Worm (Caenorhabditis elegans) whole organism, midembryonic: ENCODE measurements around the gene hlh-1.

Experiments used
- T22C8.4 ChIP-seq: fragments of 200-800 bp; sonication (Bioruptor generic); IDR thresholded peaks from 2 replicates; pipeline ENCODE4 v1.3.6; 2022; ENCODE audit warnings: missing genetic modification characterization, missing compliant biosample characterization
- cog-1 ChIP-seq: sonication (generic microtip); optimal IDR thresholded peaks from 2 replicates; lab custom pipeline; 2016; ENCODE audit warnings: missing genetic modification characterization, missing compliant biosample characterization
- flt-1 ChIP-seq: fragments of 200-800 bp; sonication (Bioruptor generic); IDR thresholded peaks from 2 replicates; pipeline ENCODE4 v1.3.6; 2022; ENCODE audit warnings: missing genetic modification characterization, missing compliant biosample characterization
- klf-2 ChIP-seq: fragments of 200-800 bp; sonication (Bioruptor generic); conservative IDR thresholded peaks from 2 replicates; pipeline ENCODE4 v1.3.6; 2022; ENCODE audit warnings: missing genetic modification reagents, missing genetic modification characterization, missing compliant biosample characterization
- med-1 ChIP-seq: sonication (generic microtip); optimal IDR thresholded peaks from 2 replicates; lab custom pipeline; 2017; ENCODE audit warnings: missing genetic modification characterization, mild to moderate bottlenecking, missing compliant biosample characterization, antibody characterized with exemption, missing genetic modification reagents; ENCODE audit not compliant: insufficient read depth
- ref-1 ChIP-seq: fragments of 200-800 bp; sonication (Bioruptor generic); conservative IDR thresholded peaks from 2 replicates; pipeline ENCODE4 v1.3.6; 2022; ENCODE audit warnings: missing genetic modification reagents, missing genetic modification characterization, missing compliant biosample characterization
- tab-1 ChIP-seq: fragments of 200-800 bp; sonication (Bioruptor generic); IDR thresholded peaks from 2 replicates; pipeline ENCODE4 v1.3.6; 2022; ENCODE audit warnings: missing genetic modification characterization, missing compliant biosample characterization
- ztf-23 ChIP-seq: fragments of 200-800 bp; sonication (Bioruptor generic); IDR thresholded peaks from 2 replicates; pipeline ENCODE4 v1.3.6; 2022; ENCODE audit warnings: missing genetic modification reagents, missing genetic modification characterization, missing compliant biosample characterization
- ztf-29 ChIP-seq: fragments of 200-800 bp; sonication (Bioruptor generic); IDR thresholded peaks from 2 replicates; pipeline ENCODE4 v1.3.6; 2022; ENCODE audit warnings: missing genetic modification reagents, missing genetic modification characterization, missing compliant biosample characterization

The hlh-1 gene

ce11 chrII:4494532-4494931, 23.8 kb upstream of the hlh-1 start:
- TF ChIP-seq ztf-29 (GFP tag; lab: Robert Waterston, UW): no peak
- no peak for TF ChIP-seq T22C8.4 (GFP tag; lab: Robert Waterston, UW)
- TF ChIP-seq flt-1 (GFP tag; lab: Robert Waterston, UW): no peak
- no peak for TF ChIP-seq ref-1 (GFP tag; lab: Robert Waterston, UW)

ce11 chrII:4495844-4496243, 22.5 kb upstream of the hlh-1 start:
- TF ChIP-seq ref-1 (GFP tag; lab: Robert Waterston, UW) (no peak), flt-1 (GFP tag; lab: Robert Waterston, UW) (no peak), ztf-29 (GFP tag; lab: Robert Waterston, UW) (no peak), T22C8.4 (GFP tag; lab: Robert Waterston, UW) (no peak), tab-1 (GFP tag; lab: Robert Waterston, UW) (no peak), klf-2 (GFP tag; lab: Robert Waterston, UW) (no peak), ztf-23 (no peak), cog-1 (tag; lab: Kevin White, UChicago) (no peak), med-1 (GFP tag; lab: Kevin White, UChicago) (no peak)

- TF ChIP-seq tab-1 (GFP tag; lab: Robert Waterston, UW): no peak
- no peak for TF ChIP-seq klf-2 (GFP tag; lab: Robert Waterston, UW)
- no peak for TF ChIP-seq med-1 (GFP tag; lab: Kevin White, UChicago)
- TF ChIP-seq T22C8.4 (GFP tag; lab: Robert Waterston, UW): no peak
- no peak for TF ChIP-seq flt-1 (GFP tag; lab: Robert Waterston, UW)
- no peak for TF ChIP-seq cog-1 (tag; lab: Kevin White, UChicago)
- TF ChIP-seq ztf-23: no peak
- TF ChIP-seq ztf-29 (GFP tag; lab: Robert Waterston, UW): no peak
- TF ChIP-seq ref-1 (GFP tag; lab: Robert Waterston, UW): no peak
Observed at ce11 chrII:4505097-4505626, 13.2 kb upstream of the hlh-1 start, which contains the start of gene camt-1. Gene camt-1 (minus strand): TSS chrII:4505147.

ce11 chrII:4506552-4507291, 11.7 kb upstream of the hlh-1 start:
- TF ChIP-seq klf-2 (GFP tag; lab: Robert Waterston, UW): no peak
- no peak for TF ChIP-seq med-1 (GFP tag; lab: Kevin White, UChicago)
- no peak for TF ChIP-seq ztf-23
- no peak for TF ChIP-seq flt-1 (GFP tag; lab: Robert Waterston, UW)
- TF ChIP-seq ref-1 (GFP tag; lab: Robert Waterston, UW): no peak
- TF ChIP-seq tab-1 (GFP tag; lab: Robert Waterston, UW): no peak
- no peak for TF ChIP-seq ztf-29 (GFP tag; lab: Robert Waterston, UW)
- TF ChIP-seq T22C8.4 (GFP tag; lab: Robert Waterston, UW): no peak
- TF ChIP-seq cog-1 (tag; lab: Kevin White, UChicago): no peak

ce11 chrII:4507669-4508068, 10.7 kb upstream of the hlh-1 start:
- TF ChIP-seq klf-2 (GFP tag; lab: Robert Waterston, UW): no peak
- TF ChIP-seq flt-1 (GFP tag; lab: Robert Waterston, UW): no peak
- no peak for TF ChIP-seq cog-1 (tag; lab: Kevin White, UChicago)
- TF ChIP-seq tab-1 (GFP tag; lab: Robert Waterston, UW): no peak
- TF ChIP-seq ztf-23: no peak
- no peak for TF ChIP-seq ref-1 (GFP tag; lab: Robert Waterston, UW)

- TF ChIP-seq T22C8.4 (GFP tag; lab: Robert Waterston, UW): no peak
- TF ChIP-seq tab-1 (GFP tag; lab: Robert Waterston, UW): no peak
- TF ChIP-seq med-1 (GFP tag; lab: Kevin White, UChicago): no peak
- no peak for TF ChIP-seq flt-1 (GFP tag; lab: Robert Waterston, UW)
- no peak for TF ChIP-seq ztf-23
- TF ChIP-seq cog-1 (tag; lab: Kevin White, UChicago): no peak
- TF ChIP-seq klf-2 (GFP tag; lab: Robert Waterston, UW): no peak
- TF ChIP-seq ztf-29 (GFP tag; lab: Robert Waterston, UW): no peak
- no peak for TF ChIP-seq ref-1 (GFP tag; lab: Robert Waterston, UW)
Observed at ce11 chrII:4510684-4511083, 7.7 kb upstream of the hlh-1 start.

- TF ChIP-seq tab-1 (GFP tag; lab: Robert Waterston, UW): no peak
- TF ChIP-seq klf-2 (GFP tag; lab: Robert Waterston, UW): no peak
- TF ChIP-seq med-1 (GFP tag; lab: Kevin White, UChicago): no peak
- TF ChIP-seq flt-1 (GFP tag; lab: Robert Waterston, UW): no peak
- no peak for TF ChIP-seq cog-1 (tag; lab: Kevin White, UChicago)
- TF ChIP-seq ref-1 (GFP tag; lab: Robert Waterston, UW): no peak
- no peak for TF ChIP-seq ztf-29 (GFP tag; lab: Robert Waterston, UW)
- no peak for TF ChIP-seq ztf-23
- no peak for TF ChIP-seq T22C8.4 (GFP tag; lab: Robert Waterston, UW)
Observed at ce11 chrII:4511911-4512310, 6.5 kb upstream of the hlh-1 start, which contains the start of gene cyp-23A1. Gene cyp-23A1 (plus strand): TSS chrII:4512211.

ce11 chrII:4516291-4516690, 2.1 kb upstream of the hlh-1 start:
- TF ChIP-seq flt-1 (GFP tag; lab: Robert Waterston, UW) (0 out of 2 replicates have a peak, but pooled peaks have one; percentile 13), med-1 (GFP tag; lab: Kevin White, UChicago) (no peak), cog-1 (tag; lab: Kevin White, UChicago) (no peak), ztf-29 (GFP tag; lab: Robert Waterston, UW) (no peak), ztf-23 (no peak), ref-1 (GFP tag; lab: Robert Waterston, UW) (no peak)

ce11 chrII:4517254-4517653, 1.1 kb upstream of the hlh-1 start:
- no peak for TF ChIP-seq cog-1 (tag; lab: Kevin White, UChicago)
- no peak for TF ChIP-seq ztf-23
- TF ChIP-seq klf-2 (GFP tag; lab: Robert Waterston, UW): no peak
- no peak for TF ChIP-seq ref-1 (GFP tag; lab: Robert Waterston, UW)
- no peak for TF ChIP-seq T22C8.4 (GFP tag; lab: Robert Waterston, UW)
- no peak for TF ChIP-seq med-1 (GFP tag; lab: Kevin White, UChicago)
- no peak for TF ChIP-seq tab-1 (GFP tag; lab: Robert Waterston, UW)
- no peak for TF ChIP-seq ztf-29 (GFP tag; lab: Robert Waterston, UW)
- no peak for TF ChIP-seq flt-1 (GFP tag; lab: Robert Waterston, UW)
